Fruit fly (Drosophila melanogaster): ENCODE data around the gene CG42558.

dm6 chr3R:29930286-29930685 is 2.8 kb upstream of the CG42558 start, which contains the start of gene alpha-Man-Ic:
- TF ChIP-seq CG8301 (tag; optimal IDR thresholded peaks at IDR 0.05) (no peak), Ets98B (GFP tag; IDR thresholded peaks at IDR 0.05) (no peak), CG10348 (GFP tag; IDR thresholded peaks at IDR 0.05) (no peak)

Data from whole organism, pupa.